Fruit fly (Drosophila melanogaster): ENCODE results near the gene Or85e.

Gene Or85e

dm6 chr3R:8673803-8674234, 38.1 kb upstream of the Or85e start, which contains the start of gene mRpL19 (continued):
- TF ChIP-seq az2 (GFP tag; optimal IDR thresholded peaks at IDR 0.05): peak; percentile 9
- TF ChIP-seq ara (GFP tag; IDR thresholded peaks at IDR 0.05): no peak
- no peak for TF ChIP-seq Mrtf (GFP tag; IDR thresholded peaks at IDR 0.05)
- TF ChIP-seq CG11398 (GFP tag; optimal IDR thresholded peaks at IDR 0.05): no peak
- peak; percentile 7 for TF ChIP-seq CG3281 (GFP tag; optimal IDR thresholded peaks at IDR 0.05)
- no peak for TF ChIP-seq CG4360 (GFP tag; IDR thresholded peaks at IDR 0.05)
- peak; percentile 74 for TF ChIP-seq YL-1 (GFP tag; optimal IDR thresholded peaks at IDR 0.05)
- TF ChIP-seq CG8478 (optimal IDR thresholded peaks at IDR 0.05): no peak
- no peak for TF ChIP-seq Optix (GFP tag; IDR thresholded peaks at IDR 0.05)
- no peak for TF ChIP-seq Asciz (GFP tag; optimal IDR thresholded peaks at IDR 0.05)
- TF ChIP-seq CG7928 (GFP tag; optimal IDR thresholded peaks at IDR 0.05): no peak
- TF ChIP-seq sim (GFP tag; IDR thresholded peaks at IDR 0.05): no peak
- no peak for TF ChIP-seq CG15073 (GFP tag; optimal IDR thresholded peaks at IDR 0.05)
- TF ChIP-seq pita (GFP tag; optimal IDR thresholded peaks at IDR 0.05): no peak
- TF ChIP-seq Dfd (GFP tag; optimal IDR thresholded peaks at IDR 0.05): no peak
- no peak for TF ChIP-seq slp2 (GFP tag; optimal IDR thresholded peaks at IDR 0.05)
- TF ChIP-seq z (GFP tag; IDR thresholded peaks at IDR 0.05): no peak
- no peak for TF ChIP-seq CG12219 (GFP tag; optimal IDR thresholded peaks at IDR 0.05)
- TF ChIP-seq salm (tag; optimal IDR thresholded peaks at IDR 0.05): peak; percentile 13
- no peak for TF ChIP-seq CG3726 (GFP tag; IDR thresholded peaks at IDR 0.05)
- TF ChIP-seq ato (GFP tag; IDR thresholded peaks at IDR 0.05; ENCODE audit: partially characterized antibody): peak; percentile 53; the same call in 1 of the 2 replicates
- TF ChIP-seq CG15601 (tag; optimal IDR thresholded peaks at IDR 0.05): peak; percentile 65
- TF ChIP-seq luna (GFP tag; optimal IDR thresholded peaks at IDR 0.05): no peak
- TF ChIP-seq CG17612 (GFP tag; IDR thresholded peaks at IDR 0.05): no peak
- TF ChIP-seq CG4730 (GFP tag; IDR thresholded peaks at IDR 0.05): no peak
- TF ChIP-seq CG8388 (GFP tag; optimal IDR thresholded peaks at IDR 0.05): peak; percentile 42
- no peak for TF ChIP-seq klu (GFP tag; IDR thresholded peaks at IDR 0.05)
- peak; percentile 34 for TF ChIP-seq dmrt11E (tag; optimal IDR thresholded peaks at IDR 0.05)
- no peak for TF ChIP-seq kay (GFP tag; optimal IDR thresholded peaks at IDR 0.05)
- no peak for TF ChIP-seq Aef1 (GFP tag; IDR thresholded peaks at IDR 0.05)
- peak; percentile 37 for TF ChIP-seq CG4328 (GFP tag; optimal IDR thresholded peaks at IDR 0.05)
- TF ChIP-seq Elba2 (GFP tag; optimal IDR thresholded peaks at IDR 0.05): no peak
- peak; percentile 73 for TF ChIP-seq gsb-n (tag; optimal IDR thresholded peaks at IDR 0.05)
- TF ChIP-seq gfzf (GFP tag; optimal IDR thresholded peaks at IDR 0.05): peak; percentile 14
- TF ChIP-seq CG17359 (tag; optimal IDR thresholded peaks at IDR 0.05): peak; percentile 40
- TF ChIP-seq hth (optimal IDR thresholded peaks at IDR 0.05): no peak
- TF ChIP-seq zen2 (GFP tag; IDR thresholded peaks at IDR 0.05; ENCODE audit: partially characterized antibody): no peak; the same call in 2 of the 3 replicates
- TF ChIP-seq CG14014 (GFP tag; IDR thresholded peaks at IDR 0.05): peak; percentile 13; the same call in 1 of the 2 replicates
- TF ChIP-seq cwo (GFP tag; optimal IDR thresholded peaks at IDR 0.05): no peak
- TF ChIP-seq esg (GFP tag; conservative IDR thresholded peaks at IDR 0.05): no peak
- TF ChIP-seq Dad (GFP tag; optimal IDR thresholded peaks at IDR 0.05): no peak
- no peak for TF ChIP-seq pan (optimal IDR thresholded peaks at IDR 0.05)
- TF ChIP-seq pan (GFP tag; optimal IDR thresholded peaks at IDR 0.05 in 1 of 2, IDR thresholded peaks at IDR 0.05 in 1 of 2): no peak
- peak; percentile 6 for TF ChIP-seq Bteb2 (GFP tag; optimal IDR thresholded peaks at IDR 0.05)
- TF ChIP-seq Sox102F (GFP tag; optimal IDR thresholded peaks at IDR 0.05): peak; percentile 22
- TF ChIP-seq CG2199 (GFP tag; IDR thresholded peaks at IDR 0.05): no peak
- TF ChIP-seq tio (GFP tag; optimal IDR thresholded peaks at IDR 0.05): no peak
- TF ChIP-seq onecut (GFP tag; IDR thresholded peaks at IDR 0.05): no peak
- TF ChIP-seq chif (GFP tag; optimal IDR thresholded peaks at IDR 0.05): no peak
- TF ChIP-seq bbx (GFP tag; IDR thresholded peaks at IDR 0.05; ENCODE audit: partially characterized antibody): peak; percentile 81
- TF ChIP-seq CG31365 (tag; optimal IDR thresholded peaks at IDR 0.05): no peak
- no peak for TF ChIP-seq ci (GFP tag; IDR thresholded peaks at IDR 0.05)
- TF ChIP-seq bowl (GFP tag; IDR thresholded peaks at IDR 0.05): no peak

All from whole organism, embryonic.